Fruit fly (Drosophila melanogaster) whole organism: ENCODE data around the gene Rbp6.

ENCODE experiments used
- CG8478 ChIP-seq: fragments of >200 bp; optimal IDR thresholded peaks from 2 replicates; lab custom pipeline; 2018; ENCODE audit warnings: inconsistent platforms
- Dll ChIP-seq: fragments of >200 bp; optimal IDR thresholded peaks from 2 replicates; lab custom pipeline; 2017
- EcR ChIP-seq, 2 experiments: fragments of >200 bp; optimal IDR thresholded peaks; 2 replicates each; lab custom pipeline; 2017; ENCODE audit warnings: missing biosample characterization in 2 of 2, missing genetic modification characterization in 2 of 2, missing genetic modification reagents in 2 of 2
- pan ChIP-seq: fragments of >200 bp; optimal IDR thresholded peaks from 2 replicates; lab custom pipeline; 2017
- psq ChIP-seq: fragments of >200 bp; optimal IDR thresholded peaks from 2 replicates; lab custom pipeline; 2017
- usp ChIP-seq: fragments of >200 bp; optimal IDR thresholded peaks from 2 replicates; lab custom pipeline; 2017; ENCODE audit warnings: missing biosample characterization, missing genetic modification characterization, mixed read lengths

The Rbp6 gene

DNA sequence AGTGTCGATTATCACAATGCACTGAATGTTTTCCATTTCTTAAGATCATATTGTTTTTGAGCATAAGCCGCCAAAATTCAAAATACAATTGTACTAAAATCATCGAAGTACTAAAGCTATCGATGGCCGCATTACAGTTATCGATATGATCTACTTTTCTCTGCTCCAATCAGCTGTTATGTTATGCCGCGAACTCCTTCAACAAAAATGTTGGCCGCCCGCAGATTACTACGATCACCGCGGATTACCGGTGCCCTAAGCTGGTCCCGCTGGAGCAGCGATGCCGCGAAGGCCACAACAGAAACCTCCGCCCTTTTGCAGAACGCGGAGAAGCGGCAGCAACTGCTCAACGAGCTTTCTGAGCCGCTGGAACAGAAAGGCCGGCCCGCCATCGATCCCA is 202.5 kb downstream of the Rbp6 start, which contains the start of gene beg:
beg (plus strand) TSS at position 177 of the 400 bp plus-strand sequence.
- no peak for TF ChIP-seq EcR (GFP tag; optimal IDR thresholded peaks at IDR 0.05; lab: Kevin White, UChicago)
- TF ChIP-seq psq (lab: Kevin White, UChicago) = no peak
- no peak for TF ChIP-seq CG8478 (lab: Kevin White, UChicago)
- no peak for TF ChIP-seq Dll (lab: Kevin White, UChicago)
- TF ChIP-seq usp (GFP tag; lab: Kevin White, UChicago) = no peak
- no peak for TF ChIP-seq pan (lab: Kevin White, UChicago)

DNA sequence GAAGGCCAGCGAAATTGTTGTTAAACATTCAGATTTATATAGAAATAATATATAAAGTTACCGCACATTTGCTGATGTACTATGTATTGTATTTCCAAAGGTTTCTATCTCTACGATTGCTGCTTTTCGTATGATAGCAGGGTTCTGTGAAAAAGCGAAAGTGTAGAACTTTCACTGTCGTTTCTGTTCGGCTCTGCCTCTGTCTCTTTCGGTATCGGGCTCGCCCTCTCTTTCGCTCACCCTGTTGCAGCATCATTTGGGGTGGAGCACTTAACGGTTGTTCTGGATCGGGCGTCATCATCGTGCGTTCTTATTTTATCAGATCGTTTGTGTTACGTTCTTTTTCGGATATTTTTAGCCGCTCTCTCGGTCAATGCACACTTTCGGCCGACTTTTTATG is 204.7 kb downstream of the Rbp6 start:
- no peak for TF ChIP-seq usp (GFP tag; lab: Kevin White, UChicago)
- TF ChIP-seq EcR (GFP tag; optimal IDR thresholded peaks at IDR 0.05; lab: Kevin White, UChicago) = no peak
- TF ChIP-seq CG8478 (lab: Kevin White, UChicago) = no peak
- TF ChIP-seq psq (lab: Kevin White, UChicago) = no peak
- TF ChIP-seq pan (lab: Kevin White, UChicago) = no peak
- TF ChIP-seq Dll (lab: Kevin White, UChicago) = no peak

DNA sequence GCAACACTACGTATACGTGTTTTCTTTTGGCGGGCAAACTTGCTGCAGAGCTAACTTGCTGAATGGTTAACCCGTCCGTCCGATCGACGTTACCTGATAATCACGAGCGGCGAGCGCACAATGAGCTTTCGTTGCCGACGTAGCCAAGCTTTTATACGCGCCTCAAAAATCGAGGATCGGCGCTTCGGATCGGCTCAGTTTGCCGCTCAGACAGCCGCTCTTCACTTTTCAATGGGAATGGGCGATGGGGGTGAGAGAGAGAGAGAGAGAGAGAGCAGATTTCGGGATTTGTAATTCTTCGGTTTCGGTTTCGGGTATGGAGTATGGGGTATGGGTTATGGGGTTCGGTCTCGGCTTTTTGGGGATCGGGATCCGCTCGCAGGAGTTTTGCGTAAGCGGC is 206.0 kb downstream of the Rbp6 start, which contains the start of gene Ilp8:
Ilp8 (minus strand) TSS at position 110 of the 400 bp plus-strand sequence.
- TF ChIP-seq EcR (GFP tag; optimal IDR thresholded peaks at IDR 0.05; lab: Kevin White, UChicago) (no peak), usp (GFP tag; lab: Kevin White, UChicago) (no peak), Dll (lab: Kevin White, UChicago) (peak; percentile 63), psq (lab: Kevin White, UChicago) (no peak), pan (lab: Kevin White, UChicago) (no peak)

DNA sequence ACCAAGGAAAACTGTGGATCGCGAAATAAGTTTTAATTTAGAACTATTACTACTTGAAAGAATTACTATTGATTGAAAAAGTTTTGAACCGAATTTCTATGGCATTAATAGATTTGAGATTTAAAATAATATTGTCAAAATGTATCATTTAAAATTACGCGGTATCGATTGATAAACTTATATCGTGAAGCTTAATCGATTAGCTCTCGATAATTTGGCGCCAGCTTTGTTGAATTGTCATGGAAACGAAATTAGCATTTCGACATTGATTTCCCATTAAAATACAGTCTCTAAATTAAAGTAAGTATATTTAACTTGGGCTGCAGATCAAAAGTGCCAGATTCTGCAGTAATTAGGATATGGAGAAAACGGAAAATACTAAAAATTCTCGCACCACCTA is 210.7 kb downstream of the Rbp6 start, which contains the start of gene CG7730:
CG7730 (plus strand) TSS at position 206 of the 400 bp plus-strand sequence.
- TF ChIP-seq Dll (lab: Kevin White, UChicago) (no peak), usp (GFP tag; lab: Kevin White, UChicago) (no peak), pan (lab: Kevin White, UChicago) (no peak), CG8478 (lab: Kevin White, UChicago) (no peak)

DNA sequence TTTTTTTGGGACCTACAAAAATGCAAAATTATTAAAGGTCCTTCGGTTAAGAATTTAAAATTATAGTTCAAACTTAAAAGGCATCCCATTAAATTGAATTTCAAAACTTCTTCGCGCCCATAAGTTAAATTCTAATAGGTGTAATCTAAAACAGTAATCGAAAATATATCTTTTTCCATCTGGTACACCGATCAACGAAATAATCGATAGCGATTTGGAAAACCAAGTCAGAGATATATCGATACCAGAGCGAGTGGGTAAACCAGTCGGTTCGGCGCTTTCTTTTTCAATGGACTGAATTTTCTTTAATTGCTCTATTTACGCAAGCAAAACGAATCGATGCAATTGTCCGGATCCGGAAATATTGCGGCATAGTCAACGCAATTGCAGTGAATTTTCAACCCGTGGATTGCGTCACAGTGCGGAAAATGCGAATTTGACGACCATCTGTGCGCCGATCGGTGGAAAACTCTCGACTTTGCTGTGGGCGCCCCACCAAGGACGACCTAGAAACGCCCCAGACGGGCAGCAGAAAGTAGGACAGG is 213.8 kb downstream of the Rbp6 start, which contains the start of gene Fit2:
Fit2 (plus strand) TSS at position 234 of the 545 bp plus-strand sequence.
- no peak for TF ChIP-seq Dll (lab: Kevin White, UChicago)
- TF ChIP-seq CG8478 (lab: Kevin White, UChicago) = no peak
- TF ChIP-seq pan (lab: Kevin White, UChicago) = no peak
- TF ChIP-seq EcR (GFP tag; optimal IDR thresholded peaks at IDR 0.05; lab: Kevin White, UChicago) = no peak
- TF ChIP-seq usp (GFP tag; lab: Kevin White, UChicago) = no peak
- no peak for TF ChIP-seq psq (lab: Kevin White, UChicago)

DNA sequence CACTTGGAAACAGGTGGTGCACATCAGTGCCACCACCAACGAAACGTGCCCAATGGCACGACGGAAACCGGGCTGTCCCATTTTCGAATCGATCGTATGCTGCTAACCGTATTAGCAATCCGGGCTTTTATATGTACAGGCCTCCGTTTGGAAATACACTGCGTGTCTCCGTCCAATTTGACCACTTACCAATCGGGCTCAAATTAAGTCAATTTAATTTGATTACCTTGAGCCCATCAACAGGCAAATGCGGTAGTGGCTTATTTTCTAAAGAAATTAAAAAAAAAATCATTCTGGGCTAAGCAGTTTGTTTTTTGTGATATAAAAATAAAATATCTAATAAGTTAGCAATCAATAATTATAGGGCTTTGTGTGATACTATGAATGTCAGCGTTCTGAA is 214.4 kb downstream of the Rbp6 start, which contains the start of gene a10:
a10 (minus strand) TSS at position 101 of the 400 bp plus-strand sequence.
- TF ChIP-seq usp (GFP tag; lab: Kevin White, UChicago) (no peak), psq (lab: Kevin White, UChicago) (no peak), Dll (lab: Kevin White, UChicago) (no peak), EcR (GFP tag; optimal IDR thresholded peaks at IDR 0.05; lab: Kevin White, UChicago) (no peak), CG8478 (lab: Kevin White, UChicago) (no peak), pan (lab: Kevin White, UChicago) (no peak)

DNA sequence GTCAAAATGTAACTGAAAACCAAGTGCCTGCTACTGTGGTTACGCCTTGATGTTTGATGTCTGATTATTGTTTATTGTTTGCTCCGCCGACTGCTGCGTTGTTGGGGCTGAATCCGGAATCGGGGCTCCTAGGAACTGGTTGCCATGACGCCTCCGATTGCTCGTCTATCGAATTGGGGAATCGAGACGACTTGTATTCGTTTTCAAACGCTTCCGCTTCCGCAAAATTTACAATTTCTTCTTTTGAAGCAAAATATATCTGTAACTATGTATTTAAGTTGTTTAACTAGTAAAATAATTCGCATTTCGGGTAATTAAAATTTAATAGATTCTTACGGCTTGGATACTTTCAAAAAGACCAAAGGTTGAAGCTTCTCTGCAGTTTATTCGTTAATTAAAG is 215.3 kb downstream of the Rbp6 start, which contains the start of gene CG6652:
CG6652 (minus strand) TSS at position 101 of the 400 bp plus-strand sequence.
- TF ChIP-seq EcR (GFP tag; optimal IDR thresholded peaks at IDR 0.05; lab: Kevin White, UChicago) = no peak
- no peak for TF ChIP-seq pan (lab: Kevin White, UChicago)
- TF ChIP-seq psq (lab: Kevin White, UChicago) = no peak
- TF ChIP-seq CG8478 (lab: Kevin White, UChicago) = no peak
- no peak for TF ChIP-seq usp (GFP tag; lab: Kevin White, UChicago)
- no peak for TF ChIP-seq Dll (lab: Kevin White, UChicago)

DNA sequence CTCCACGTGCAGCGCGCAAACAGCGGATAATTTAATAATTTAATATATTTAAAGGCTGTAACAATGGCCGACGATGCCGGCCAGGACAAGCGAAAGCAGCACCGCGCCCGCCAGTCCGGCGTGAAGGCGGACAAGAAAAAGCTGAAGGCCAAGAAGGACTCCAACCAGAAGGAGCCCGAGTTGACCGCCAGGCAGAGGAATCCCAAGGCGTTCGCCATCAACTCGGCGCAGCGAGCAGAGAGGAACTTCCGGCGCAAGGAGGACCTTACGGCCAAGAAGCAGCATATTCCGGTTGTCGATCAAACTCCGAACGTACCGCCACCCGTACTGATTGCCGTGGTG is 221.5 kb downstream of the Rbp6 start:
- no peak for TF ChIP-seq EcR (GFP tag; optimal IDR thresholded peaks at IDR 0.05; lab: Kevin White, UChicago)
- TF ChIP-seq CG8478 (lab: Kevin White, UChicago) = no peak
- peak; percentile 24 for TF ChIP-seq Dll (lab: Kevin White, UChicago)
- no peak for TF ChIP-seq psq (lab: Kevin White, UChicago)
- TF ChIP-seq pan (lab: Kevin White, UChicago) = no peak
- no peak for TF ChIP-seq usp (GFP tag; lab: Kevin White, UChicago)

DNA sequence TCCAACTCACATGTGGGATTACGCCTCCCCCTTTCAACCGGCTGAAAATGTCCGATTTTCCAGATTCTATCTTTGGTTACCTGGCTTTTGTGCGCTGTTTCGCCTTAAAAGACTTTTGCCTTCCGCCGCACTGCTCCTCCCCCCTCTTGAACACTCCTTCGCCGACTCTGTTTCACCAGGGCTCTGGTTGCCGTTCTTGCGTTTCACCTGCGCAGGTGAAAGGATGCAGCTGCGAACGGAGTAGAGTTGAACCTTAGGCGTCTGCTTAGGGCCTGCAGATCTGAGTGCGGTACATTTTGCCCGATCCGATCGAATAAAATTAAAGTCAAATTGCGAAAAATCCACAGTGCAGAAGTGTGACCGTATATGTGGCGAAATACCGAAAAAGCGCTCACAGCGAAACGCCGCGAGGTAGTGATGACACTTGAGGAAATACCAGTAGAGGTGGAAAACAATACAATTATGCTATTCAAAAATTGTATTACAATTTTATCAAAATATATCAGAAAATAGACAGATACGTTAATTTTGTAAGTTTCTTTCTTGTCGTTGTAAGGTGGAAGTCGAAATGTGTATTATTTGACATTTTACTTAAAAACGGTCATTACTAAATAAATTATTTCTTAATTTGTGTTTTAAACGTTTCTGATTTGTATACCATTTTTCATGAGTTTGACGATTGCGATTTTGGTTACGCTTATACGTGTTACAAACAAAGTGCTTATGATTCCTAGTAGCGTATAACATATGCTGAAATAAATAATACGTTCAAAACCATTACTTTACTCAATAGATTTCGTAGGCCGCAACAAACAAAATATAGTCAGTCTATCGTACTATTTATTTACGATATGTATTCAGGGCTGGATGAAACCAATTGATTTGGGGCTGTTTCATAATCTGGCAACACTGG is 222.1 kb downstream of the Rbp6 start, which contains the start of the genes CG6664 and CG7728:
CG6664 (minus strand) TSS at position 518 of the 913 bp plus-strand sequence.
CG7728 (plus strand) TSS at position 874 of the 913 bp plus-strand sequence.
- TF ChIP-seq usp (GFP tag; lab: Kevin White, UChicago) = no peak
- no peak for TF ChIP-seq EcR (GFP tag; optimal IDR thresholded peaks at IDR 0.05; lab: Kevin White, UChicago)
- no peak for TF ChIP-seq psq (lab: Kevin White, UChicago)
- no peak for TF ChIP-seq pan (lab: Kevin White, UChicago)
- TF ChIP-seq Dll (lab: Kevin White, UChicago) = no peak
- no peak for TF ChIP-seq CG8478 (lab: Kevin White, UChicago)

DNA sequence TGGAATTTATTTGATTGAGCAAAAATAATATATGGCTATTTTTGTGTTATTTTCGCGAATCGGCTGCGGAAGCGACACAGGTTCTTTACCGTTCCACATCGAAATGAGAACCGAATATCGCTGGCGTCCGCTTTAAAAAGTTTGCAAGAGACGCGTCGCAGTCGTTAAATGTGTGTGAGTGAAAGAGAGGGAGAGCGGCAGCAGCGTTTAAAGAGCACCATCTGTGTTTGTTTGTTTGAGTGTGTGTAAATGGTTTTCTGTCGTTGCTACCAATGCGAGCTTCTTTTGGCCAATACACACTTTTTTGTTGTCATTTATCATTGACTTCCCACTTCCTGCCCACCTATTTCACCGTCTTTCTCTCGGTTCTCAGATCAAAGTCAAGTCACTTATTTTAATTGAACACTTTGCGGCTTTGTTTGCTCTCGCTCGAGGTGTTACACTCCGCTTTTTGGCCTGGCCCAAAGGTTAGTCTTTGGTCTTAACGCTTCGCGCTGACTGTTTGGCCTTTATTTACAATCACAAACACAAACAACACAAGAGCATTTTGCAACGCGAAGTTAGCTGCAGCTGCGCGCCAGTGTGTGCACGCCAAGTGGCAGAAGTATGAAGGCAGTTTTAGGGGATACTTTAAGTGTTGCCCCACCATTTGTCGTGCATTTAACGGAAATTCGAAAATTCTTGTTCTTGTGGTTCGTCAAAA is 225.8 kb downstream of the Rbp6 start, which contains the start of gene CG3764:
CG3764 (minus strand) TSS at position 549 of the 703 bp plus-strand sequence.
- TF ChIP-seq usp (GFP tag; lab: Kevin White, UChicago) (no peak), EcR (GFP tag; optimal IDR thresholded peaks at IDR 0.05; lab: Kevin White, UChicago) (no peak), Dll (lab: Kevin White, UChicago) (peak; percentile 74)
